Fruit fly (Drosophila melanogaster) whole organism, wandering third instar larva: ENCODE data around the gene CG43052.

Experiments used
- Hr83 ChIP-seq: fragments of 200-300 bp; sonication (Bioruptor generic); optimal IDR thresholded peaks from 2 replicates; lab custom pipeline; 2016; ENCODE audit warnings: missing biosample characterization, mild to moderate bottlenecking, missing genetic modification characterization, moderate library complexity; ENCODE audit not compliant: poor library complexity, severe bottlenecking
- Myc ChIP-seq: fragments of >200 bp; optimal IDR thresholded peaks from 2 replicates; lab custom pipeline; 2017
- br ChIP-seq: fragments of 200-800 bp; sonication (Bioruptor generic); optimal IDR thresholded peaks from 2 replicates; lab custom pipeline; 2016; ENCODE audit warnings: missing biosample characterization, missing genetic modification characterization
- dl ChIP-seq, 2 experiments: fragments of 175-275, 200-275 bp in 1 of 2; fragments of 200-275 bp in 1 of 2; sonication (Bioruptor generic); optimal IDR thresholded peaks; lab custom pipeline; 2018; ENCODE audit warnings: mild to moderate bottlenecking in 2 of 2, missing biosample characterization in 2 of 2, missing genetic modification characterization in 2 of 2, moderate library complexity in 2 of 2; ENCODE audit not compliant: partially characterized antibody in 2 of 2, insufficient read depth in 1 of 2
- dmrt93B ChIP-seq: fragments of 200-800 bp; sonication (Bioruptor generic); optimal IDR thresholded peaks from 2 replicates; lab custom pipeline; 2018; ENCODE audit warnings: missing biosample characterization, mild to moderate bottlenecking, missing genetic modification characterization
- h ChIP-seq: fragments of 200-800 bp; sonication (Bioruptor generic); optimal IDR thresholded peaks from 3 replicates; lab custom pipeline; 2016; ENCODE audit warnings: missing biosample characterization, mild to moderate bottlenecking, missing genetic modification characterization
- sv ChIP-seq: fragments of 200-800 bp; sonication (Bioruptor generic); optimal IDR thresholded peaks from 3 replicates; lab custom pipeline; 2016; ENCODE audit warnings: missing biosample characterization, missing genetic modification characterization

DNA sequence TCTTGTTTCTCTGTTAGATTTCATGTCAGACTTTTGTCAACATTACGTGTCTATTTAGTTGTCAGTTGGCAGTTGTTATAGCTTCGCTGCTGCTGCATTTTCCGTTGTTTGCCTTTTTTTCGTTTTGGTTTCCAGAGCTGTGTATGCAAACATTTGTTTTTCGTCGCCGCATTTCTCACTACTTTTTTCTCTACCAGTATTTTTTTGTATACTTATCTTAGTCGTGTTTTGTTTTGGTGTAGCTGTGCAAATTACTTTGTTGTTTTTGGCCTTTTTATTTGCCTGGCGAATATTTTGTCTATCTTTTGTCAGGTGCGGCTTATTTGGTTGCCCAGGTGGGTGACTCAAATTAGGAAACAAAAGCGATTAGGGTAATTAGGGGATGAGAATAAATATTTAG is 46.7 kb downstream of the CG43052 start:
- no peak for TF ChIP-seq dmrt93B (GFP tag; lab: Kevin White, UChicago)
- TF ChIP-seq sv (GFP tag; lab: Kevin White, UChicago): no peak
- no peak for TF ChIP-seq dl (GFP tag; optimal IDR thresholded peaks at IDR 0.05; lab: Kevin White, UChicago; ENCODE audit: insufficient read depth in 1 of 2, partially characterized antibody in 2 of 2)
- TF ChIP-seq Myc (lab: Kevin White, UChicago): no peak
- TF ChIP-seq br (GFP tag; lab: Kevin White, UChicago): no peak
- no peak for TF ChIP-seq h (GFP tag; lab: Kevin White, UChicago)
- TF ChIP-seq Hr83: no peak
